Worm (Caenorhabditis elegans) whole organism, late embryonic: ENCODE results near the gene F31F4.11.

Experiments
- ama-1 ChIP-seq: fragments of 150-350 bp; optimal IDR thresholded peaks from 2 replicates; lab custom pipeline; 2014
- ceh-22 ChIP-seq: sonication (generic microtip); optimal IDR thresholded peaks from 2 replicates; lab custom pipeline; 2017; ENCODE audit warnings: missing biosample characterization, missing genetic modification characterization
- ceh-24 ChIP-seq: sonication (generic microtip); optimal IDR thresholded peaks from 2 replicates; lab custom pipeline; 2016; ENCODE audit warnings: mild to moderate bottlenecking, missing genetic modification characterization, missing compliant biosample characterization
- che-1 ChIP-seq: sonication (generic microtip); optimal IDR thresholded peaks from 2 replicates; lab custom pipeline; 2016; ENCODE audit warnings: mild to moderate bottlenecking, missing genetic modification characterization, missing compliant biosample characterization
- dve-1 ChIP-seq: sonication (generic microtip); optimal IDR thresholded peaks from 2 replicates; lab custom pipeline; 2017; ENCODE audit warnings: antibody characterized with exemption, mild to moderate bottlenecking, missing genetic modification characterization, missing compliant biosample characterization
- elt-2 ChIP-seq: sonication (generic microtip); optimal IDR thresholded peaks from 2 replicates; lab custom pipeline; 2016; ENCODE audit warnings: missing genetic modification reagents, missing genetic modification characterization, missing compliant biosample characterization
- elt-4 ChIP-seq: sonication (generic microtip); optimal IDR thresholded peaks from 2 replicates; lab custom pipeline; 2016; ENCODE audit warnings: missing genetic modification characterization, missing compliant biosample characterization
- fkh-6 ChIP-seq: sonication (generic microtip); optimal IDR thresholded peaks from 2 replicates; lab custom pipeline; 2016; ENCODE audit warnings: missing genetic modification characterization, missing compliant biosample characterization
- pha-4 ChIP-seq: fragments of 150-350 bp; optimal IDR thresholded peaks from 2 replicates; lab custom pipeline; 2018; ENCODE audit warnings: missing biosample characterization, missing genetic modification reagents, missing genetic modification characterization
- pqm-1 ChIP-seq: sonication (generic microtip); optimal IDR thresholded peaks from 2 replicates; lab custom pipeline; 2016; ENCODE audit warnings: missing genetic modification characterization, missing compliant biosample characterization
- unc-86 ChIP-seq: sonication (generic microtip); optimal IDR thresholded peaks from 2 replicates; lab custom pipeline; 2016; ENCODE audit warnings: missing genetic modification characterization, missing compliant biosample characterization

- TF ChIP-seq ceh-22 = no peak
- TF ChIP-seq fkh-6 (tag; lab: Kevin White, UChicago) = no peak
- TF ChIP-seq ama-1 = no peak
- TF ChIP-seq pha-4 (tag; lab: Kevin White, UChicago) = no peak
- no peak for TF ChIP-seq pqm-1
- no peak for TF ChIP-seq elt-4
- no peak for TF ChIP-seq ceh-24 (tag; lab: Kevin White, UChicago)
- no peak for TF ChIP-seq elt-2 (tag; lab: Kevin White, UChicago)
- TF ChIP-seq unc-86 (tag; lab: Kevin White, UChicago) = no peak
- TF ChIP-seq che-1 (tag; lab: Kevin White, UChicago) = no peak
- no peak for TF ChIP-seq dve-1 (tag; lab: Kevin White, UChicago)
These were observed 17.3 kb downstream of the F31F4.11 start, which contains the start of gene ugt-42 for ce11 chrV:646888-647287.
